Worm (Caenorhabditis elegans) whole organism, late embryonic: ENCODE data around the gene F13B9.2.

Experiments
- ama-1 ChIP-seq: fragments of 150-350 bp; optimal IDR thresholded peaks from 2 replicates; lab custom pipeline; 2014
- ceh-48 ChIP-seq: sonication (generic microtip); optimal IDR thresholded peaks from 2 replicates; lab custom pipeline; 2016; ENCODE audit warnings: missing genetic modification characterization, inconsistent platforms, missing compliant biosample characterization
- dmd-4 ChIP-seq: sonication (generic microtip); optimal IDR thresholded peaks from 2 replicates; lab custom pipeline; 2016; ENCODE audit warnings: borderline replicate concordance, missing genetic modification characterization, missing compliant biosample characterization
- dve-1 ChIP-seq: sonication (generic microtip); optimal IDR thresholded peaks from 2 replicates; lab custom pipeline; 2017; ENCODE audit warnings: antibody characterized with exemption, mild to moderate bottlenecking, missing genetic modification characterization, missing compliant biosample characterization
- eyg-1 ChIP-seq: sonication (generic microtip); optimal IDR thresholded peaks from 2 replicates; lab custom pipeline; 2016; ENCODE audit warnings: missing genotype, missing genetic modification characterization, missing compliant biosample characterization
- fkh-6 ChIP-seq: sonication (generic microtip); optimal IDR thresholded peaks from 2 replicates; lab custom pipeline; 2016; ENCODE audit warnings: missing genetic modification characterization, missing compliant biosample characterization
- rnt-1 ChIP-seq: sonication (generic microtip); optimal IDR thresholded peaks from 2 replicates; lab custom pipeline; 2016; ENCODE audit warnings: missing genetic modification characterization, missing compliant biosample characterization
- sox-4 ChIP-seq: sonication (generic microtip); optimal IDR thresholded peaks from 2 replicates; lab custom pipeline; 2017; ENCODE audit warnings: mild to moderate bottlenecking, missing genetic modification characterization, inconsistent platforms, missing compliant biosample characterization

DNA sequence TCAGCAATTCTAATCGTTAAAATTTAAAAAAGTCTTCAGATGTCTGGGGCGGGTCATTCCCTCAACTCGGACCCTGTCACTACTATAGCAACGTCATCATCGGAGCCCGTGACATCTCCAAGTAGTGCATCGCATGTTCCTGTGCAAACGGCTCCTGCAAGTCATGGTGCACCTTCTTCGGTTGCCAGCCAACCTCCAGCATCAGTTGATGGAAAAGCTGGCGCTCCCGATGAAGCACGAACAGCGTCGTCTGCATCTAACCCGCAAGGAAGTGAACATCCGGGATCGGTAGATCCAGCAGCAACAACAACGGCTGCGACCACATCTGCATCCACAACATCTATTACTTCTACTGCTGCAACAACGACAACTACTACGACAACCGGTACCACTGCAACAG, 9.1 kb downstream of the F13B9.2 start, which contains the start of gene R09F10.3:
- TF ChIP-seq ama-1 (lab: Kevin White, UChicago), result no peak
- TF ChIP-seq rnt-1 (tag; lab: Kevin White, UChicago), result no peak
- no peak for TF ChIP-seq sox-4 (tag; lab: Kevin White, UChicago)
- no peak for TF ChIP-seq dve-1 (tag; lab: Kevin White, UChicago)
- no peak for TF ChIP-seq fkh-6 (tag; lab: Kevin White, UChicago)
- no peak for TF ChIP-seq dmd-4
- TF ChIP-seq eyg-1 (tag; lab: Kevin White, UChicago), result no peak
- no peak for TF ChIP-seq ceh-48 (tag; lab: Kevin White, UChicago)
